Worm (Caenorhabditis elegans): ENCODE results near the gene flh-1.

ce11 chrIV:9296285-9296684, 32.2 kb upstream of the flh-1 start, which contains the start of gene F49C12.1:
- TF ChIP-seq syd-9 (tag; optimal IDR thresholded peaks at IDR 0.05), result no peak
- TF ChIP-seq unc-3 (GFP tag; conservative IDR thresholded peaks at IDR 0.05), result no peak
- TF ChIP-seq unc-3 (tag; optimal IDR thresholded peaks at IDR 0.05), result no peak
- TF ChIP-seq F13H6.1 (tag; optimal IDR thresholded peaks at IDR 0.05), result no peak
